Worm (Caenorhabditis elegans): Measurements from ENCODE around the gene ire-1.

ire-1 gene

DNA sequence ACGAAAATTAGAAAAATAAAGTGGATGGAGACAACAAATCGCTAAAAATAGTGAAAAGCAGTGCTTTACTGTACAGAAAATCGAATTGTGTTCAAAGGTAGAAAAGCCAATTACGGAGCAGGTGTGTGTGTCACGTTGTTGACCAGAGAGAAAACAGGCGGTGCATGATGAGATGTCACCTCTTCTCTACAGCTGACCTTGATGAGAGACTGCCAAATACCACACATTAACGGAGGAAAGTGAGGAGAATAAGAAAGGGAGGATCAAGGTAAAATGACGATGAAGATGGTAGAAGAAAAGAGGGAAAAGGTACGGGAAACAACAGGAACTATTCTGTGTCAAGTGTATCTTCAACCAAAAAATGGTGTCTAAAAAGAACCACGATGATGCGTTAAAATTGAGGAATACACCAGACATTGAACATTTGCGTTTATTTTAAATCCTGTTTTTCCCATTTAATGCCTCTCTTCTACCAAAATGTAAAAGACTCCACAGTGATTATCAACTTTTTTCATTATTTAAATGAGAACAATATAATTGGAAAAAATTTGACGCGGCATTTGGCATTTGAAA lies 25.4 kb downstream of the ire-1 start:
- TF ChIP-seq pax-1 (tag; optimal IDR thresholded peaks at IDR 0.05) = no peak
- peak; percentile 40 for TF ChIP-seq hlh-30 (tag; optimal IDR thresholded peaks at IDR 0.05; ENCODE audit: insufficient read depth)
- TF ChIP-seq pag-3 (tag; optimal IDR thresholded peaks at IDR 0.05; ENCODE audit: borderline replicate concordance) = no peak

DNA sequence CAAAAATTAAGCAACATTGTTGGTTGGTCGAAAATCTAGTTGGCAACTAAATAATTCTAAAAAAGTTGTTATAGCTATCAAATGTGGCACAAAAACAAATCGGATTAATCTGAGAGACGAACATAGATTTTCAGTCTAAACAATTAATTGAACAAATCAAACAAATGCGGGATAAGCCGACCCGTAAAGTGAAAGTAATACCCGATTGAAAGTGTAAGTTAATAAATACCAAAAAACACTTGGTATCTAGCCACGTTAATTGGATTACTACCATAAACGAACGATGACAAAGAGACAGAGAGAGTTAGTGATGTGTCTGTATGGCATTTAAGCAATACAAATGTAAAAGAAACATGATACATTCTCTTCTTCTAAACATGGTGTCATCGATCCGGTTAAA lies 30.8 kb downstream of the ire-1 start:
- no peak for TF ChIP-seq Y22D7AL.16 (tag; optimal IDR thresholded peaks at IDR 0.05)
- no peak for TF ChIP-seq dmd-4 (tag; optimal IDR thresholded peaks at IDR 0.05; ENCODE audit: borderline replicate concordance)
- TF ChIP-seq sox-2 (GFP tag; IDR thresholded peaks at IDR 0.05) = no peak
- TF ChIP-seq hlh-6 (tag; optimal IDR thresholded peaks at IDR 0.05) = no peak
- TF ChIP-seq ama-1 (optimal IDR thresholded peaks at IDR 0.05) = no peak
- TF ChIP-seq sdc-2 (tag; optimal IDR thresholded peaks at IDR 0.05) = no peak

DNA sequence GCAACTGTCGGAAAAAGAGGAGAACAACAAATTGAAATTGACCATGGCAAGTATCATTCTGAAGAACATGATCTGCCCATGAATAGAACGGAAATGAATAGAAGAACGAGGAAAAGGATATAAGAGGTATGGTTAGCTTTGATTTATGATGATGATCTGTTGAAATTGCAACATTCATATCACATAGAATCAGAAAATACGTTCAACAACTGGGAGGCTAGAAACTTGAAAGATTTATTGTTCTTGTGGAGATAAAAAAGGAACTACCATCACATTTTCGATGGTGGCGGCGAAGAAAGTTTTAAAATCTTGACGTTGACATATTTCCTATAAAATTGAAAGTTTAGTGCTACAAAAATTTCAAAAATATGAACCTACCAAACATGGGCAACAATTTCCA lies 31.4 kb downstream of the ire-1 start:
- TF ChIP-seq che-1 (tag; optimal IDR thresholded peaks at IDR 0.05) (no peak), tbx-2 (tag; optimal IDR thresholded peaks at IDR 0.05) (no peak), syd-9 (tag; optimal IDR thresholded peaks at IDR 0.05) (no peak), pqm-1 (tag; optimal IDR thresholded peaks at IDR 0.05) (no peak), ceh-48 (tag; optimal IDR thresholded peaks at IDR 0.05) (no peak), tbx-7 (tag; optimal IDR thresholded peaks at IDR 0.05) (no peak), odd-2 (tag; optimal IDR thresholded peaks at IDR 0.05) (no peak)

DNA sequence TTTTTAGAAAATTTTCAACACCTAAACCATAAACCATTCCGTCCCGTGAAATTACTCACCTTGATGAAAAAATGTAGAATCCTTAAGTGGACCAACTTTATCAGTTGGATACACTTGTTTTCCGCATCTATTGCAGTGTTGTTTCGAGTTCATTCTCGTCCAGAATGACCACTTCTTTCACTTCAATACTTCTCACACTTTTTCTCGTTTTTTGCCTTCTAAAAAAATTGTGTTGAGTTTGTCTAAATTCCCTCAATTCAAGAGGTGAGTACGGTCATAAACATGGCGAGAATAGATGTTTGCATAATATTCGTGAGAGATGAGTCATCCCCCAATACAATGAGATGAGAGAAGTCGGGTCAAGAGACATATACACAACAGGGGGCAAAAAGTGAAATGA lies 32.2 kb downstream of the ire-1 start, which contains the start of gene ltd-1:
Gene ltd-1 (minus strand): TSS at position 218 of the 400 bp plus-strand sequence.
- TF ChIP-seq nhr-11 (tag; optimal IDR thresholded peaks at IDR 0.05) = no peak
- TF ChIP-seq dve-1 (tag; optimal IDR thresholded peaks at IDR 0.05) = no peak

DNA sequence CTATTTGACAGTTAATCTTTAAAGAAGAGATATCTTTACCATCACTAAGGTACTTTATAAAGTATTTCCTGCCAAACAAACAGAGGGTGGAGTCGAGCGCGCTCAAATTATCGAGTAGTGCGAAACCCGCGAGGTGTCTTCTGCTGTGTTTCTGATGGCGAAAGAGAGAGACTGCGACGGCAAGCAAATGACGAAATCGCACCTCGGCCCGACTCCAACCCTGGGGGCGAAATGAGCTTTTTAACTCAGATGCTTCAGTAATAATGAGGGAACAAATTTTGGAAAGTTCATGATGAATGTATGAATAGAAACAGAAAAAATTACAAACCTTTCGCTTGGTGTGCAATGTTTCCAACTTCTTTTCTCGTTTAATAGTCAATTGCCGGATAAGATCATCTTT lies 33.2 kb downstream of the ire-1 start:
- TF ChIP-seq pag-3 (tag; optimal IDR thresholded peaks at IDR 0.05; ENCODE audit: borderline replicate concordance) (no peak), odd-2 (tag; optimal IDR thresholded peaks at IDR 0.05) (no peak), dve-1 (tag; optimal IDR thresholded peaks at IDR 0.05) (peak; percentile 56), ama-1 (optimal IDR thresholded peaks at IDR 0.05) (peak; percentile 12), pha-2 (tag; optimal IDR thresholded peaks at IDR 0.05) (no peak), hlh-30 (tag; optimal IDR thresholded peaks at IDR 0.05; ENCODE audit: insufficient read depth) (no peak), ref-2 (tag; optimal IDR thresholded peaks at IDR 0.05) (peak; percentile 4), ceh-9 (tag; optimal IDR thresholded peaks at IDR 0.05) (no peak), K02D7.2 (tag; optimal IDR thresholded peaks at IDR 0.05) (no peak), pros-1 (tag; optimal IDR thresholded peaks at IDR 0.05) (no peak), ceh-22 (tag; optimal IDR thresholded peaks at IDR 0.05) (no peak)

DNA sequence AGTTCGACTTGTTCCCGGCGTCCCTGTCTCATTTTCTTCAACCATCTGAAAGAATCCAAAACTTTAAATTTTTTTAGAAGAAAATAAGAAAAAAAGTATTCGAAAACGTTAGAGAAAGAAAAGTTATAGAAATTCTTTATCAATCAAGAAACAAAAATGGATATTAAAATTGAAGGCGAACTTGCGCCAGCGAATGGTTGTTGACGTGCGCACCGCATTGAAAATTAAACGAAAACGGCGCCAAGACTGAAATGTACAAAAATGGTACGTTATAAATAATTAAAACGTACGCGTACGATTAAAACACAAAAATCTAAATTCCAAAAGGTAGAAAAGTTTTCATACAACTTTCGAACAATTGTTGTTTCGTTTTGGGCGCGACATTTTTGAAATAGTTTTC lies 37.9 kb downstream of the ire-1 start, which contains the start of gene K02C4.3:
Gene K02C4.3 (minus strand): TSS at position 51 of the 400 bp plus-strand sequence.
- TF ChIP-seq unc-42 (tag; optimal IDR thresholded peaks at IDR 0.05) (peak; percentile 43), elt-2 (tag; optimal IDR thresholded peaks at IDR 0.05) (peak; percentile 0), pqm-1 (tag; optimal IDR thresholded peaks at IDR 0.05) (no peak), ceh-9 (tag; optimal IDR thresholded peaks at IDR 0.05) (no peak), gmeb-2 (tag; optimal IDR thresholded peaks at IDR 0.05) (no peak), pros-1 (tag; optimal IDR thresholded peaks at IDR 0.05) (no peak), nfya-1 (tag; optimal IDR thresholded peaks at IDR 0.05) (peak; percentile 23), ceh-31 (tag; optimal IDR thresholded peaks at IDR 0.05) (peak; percentile 25), tbx-7 (tag; optimal IDR thresholded peaks at IDR 0.05) (no peak), lin-11 (tag; optimal IDR thresholded peaks at IDR 0.05) (no peak)

DNA sequence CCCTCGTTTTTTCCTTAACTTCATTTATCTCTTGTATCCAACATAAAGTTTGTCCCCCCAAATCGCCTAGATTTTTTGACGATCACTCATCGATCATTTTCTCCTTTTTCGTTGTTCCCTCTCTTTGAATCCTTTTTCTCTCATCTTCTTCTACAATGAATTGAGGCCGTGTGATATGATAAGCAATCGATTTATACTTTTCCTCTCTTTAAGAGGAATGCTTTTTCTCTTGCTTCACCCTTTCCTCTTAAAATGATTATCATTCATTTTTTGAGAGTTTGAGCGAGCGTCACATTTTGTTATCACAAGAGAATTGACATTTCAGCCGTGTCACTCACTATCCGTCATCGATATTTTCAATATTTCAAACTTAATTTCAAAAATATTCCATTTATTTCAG lies 46.7 kb downstream of the ire-1 start, which contains the start of gene K02C4.5:
Gene K02C4.5 (plus strand): TSS at position 395 of the 400 bp plus-strand sequence.
- TF ChIP-seq ceh-31 (tag; optimal IDR thresholded peaks at IDR 0.05) = no peak
- no peak for TF ChIP-seq che-1 (tag; optimal IDR thresholded peaks at IDR 0.05)
- TF ChIP-seq ceh-19 (GFP tag; optimal IDR thresholded peaks at IDR 0.05) = no peak
- no peak for TF ChIP-seq pqm-1 (tag; optimal IDR thresholded peaks at IDR 0.05)
- no peak for TF ChIP-seq hlh-15 (tag; optimal IDR thresholded peaks at IDR 0.05)
- no peak for TF ChIP-seq pax-1 (tag; optimal IDR thresholded peaks at IDR 0.05)
- TF ChIP-seq ets-4 (tag; optimal IDR thresholded peaks at IDR 0.05) = no peak
- no peak for TF ChIP-seq ceh-18 (tag; optimal IDR thresholded peaks at IDR 0.05)
- TF ChIP-seq sox-4 (tag; optimal IDR thresholded peaks at IDR 0.05) = no peak
- no peak for TF ChIP-seq hlh-13 (GFP tag; optimal IDR thresholded peaks at IDR 0.05)
- TF ChIP-seq ceh-45 (GFP tag; IDR thresholded peaks at IDR 0.05) = no peak
- TF ChIP-seq ceh-24 (tag; optimal IDR thresholded peaks at IDR 0.05) = no peak
- no peak for TF ChIP-seq elt-2 (tag; optimal IDR thresholded peaks at IDR 0.05)
- TF ChIP-seq hlh-30 (tag; optimal IDR thresholded peaks at IDR 0.05; ENCODE audit: insufficient read depth) = no peak
- no peak for TF ChIP-seq odd-2 (tag; optimal IDR thresholded peaks at IDR 0.05)
- no peak for TF ChIP-seq ceh-34 (tag; optimal IDR thresholded peaks at IDR 0.05)
